Fruit fly (Drosophila melanogaster): ENCODE results near the gene CG43703.
A peak's percentile ranks its signal among the peaks of the same experiment; 100 is the strongest.

The CG43703 gene

DNA sequence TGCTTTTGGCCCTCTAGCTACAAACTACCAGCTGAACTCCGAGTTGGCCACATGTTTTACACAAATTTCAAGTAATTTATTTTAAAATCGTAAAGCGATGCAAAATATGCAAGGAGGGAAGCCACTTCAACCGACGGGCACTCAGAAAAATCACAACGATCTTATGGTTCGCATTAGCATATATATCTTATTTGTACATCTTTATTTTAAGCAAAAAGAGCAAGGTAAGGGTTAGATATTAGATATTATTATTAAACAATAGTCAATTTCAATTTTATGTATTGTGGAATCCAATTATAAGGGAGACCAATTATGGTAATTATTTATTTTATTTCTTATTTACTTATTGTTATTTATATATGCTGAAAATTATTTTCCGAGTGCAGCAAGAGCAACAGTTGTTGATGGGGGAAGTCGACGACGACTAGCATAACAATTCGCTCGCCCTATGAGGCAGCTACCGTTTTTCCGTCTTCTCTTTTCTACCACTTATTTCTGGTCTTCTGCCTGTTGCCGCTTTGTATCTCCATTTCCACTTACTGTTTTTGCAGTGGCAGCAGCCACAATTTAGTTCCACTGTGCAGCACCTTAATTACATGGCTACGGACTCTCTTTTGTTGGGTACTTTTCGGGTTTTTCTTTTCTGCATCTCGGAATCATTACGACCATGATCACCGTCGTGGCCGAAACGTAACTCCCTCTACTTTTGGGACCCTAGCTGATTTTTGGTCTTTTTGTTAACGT, 4.6 kb downstream of the CG43703 start (continued):
- TF ChIP-seq Meics (GFP tag; optimal IDR thresholded peaks at IDR 0.05) (peak; percentile 11), CG7271 (tag; optimal IDR thresholded peaks at IDR 0.05) (no peak), trem (tag; optimal IDR thresholded peaks at IDR 0.05) (peak; percentile 72), dati (GFP tag; IDR thresholded peaks at IDR 0.05) (no peak), BtbVII (GFP tag; optimal IDR thresholded peaks at IDR 0.05) (no peak), B-H1 (GFP tag; IDR thresholded peaks at IDR 0.05) (no peak), CG31365 (tag; optimal IDR thresholded peaks at IDR 0.05) (no peak), CG7357 (GFP tag; IDR thresholded peaks at IDR 0.05) (no peak), CG4424 (GFP tag; optimal IDR thresholded peaks at IDR 0.05) (peak; percentile 72), dysf (GFP tag; IDR thresholded peaks at IDR 0.05) (0 out of 3 replicates have a peak, but pooled peaks have one; percentile 46), CG3838 (GFP tag; optimal IDR thresholded peaks at IDR 0.05) (no peak), CG14710 (tag; optimal IDR thresholded peaks at IDR 0.05) (peak; percentile 76), B-H2 (GFP tag; optimal IDR thresholded peaks at IDR 0.05) (no peak), yki (optimal IDR thresholded peaks at IDR 0.05) (no peak), tap (tag; optimal IDR thresholded peaks at IDR 0.05) (peak; percentile 42), Dref (GFP tag; IDR thresholded peaks at IDR 0.05) (no peak), usp (GFP tag; optimal IDR thresholded peaks at IDR 0.05) (no peak), sens-2 (GFP tag; IDR thresholded peaks at IDR 0.05) (no peak), CG2120 (GFP tag; optimal IDR thresholded peaks at IDR 0.05) (no peak), Camta (GFP tag; optimal IDR thresholded peaks at IDR 0.05) (no peak), Dbx (GFP tag; IDR thresholded peaks at IDR 0.05) (no peak), tup (GFP tag; optimal IDR thresholded peaks at IDR 0.05) (no peak), Ets65A (GFP tag) (peak; percentile 33), lola (GFP tag; optimal IDR thresholded peaks at IDR 0.05) (peak in 1 of 3 experiments; percentile 78), Xbp1 (GFP tag; optimal IDR thresholded peaks at IDR 0.05) (peak; percentile 54), prd (optimal IDR thresholded peaks at IDR 0.05) (no peak), prd (GFP tag; IDR thresholded peaks at IDR 0.05) (no peak; the same call in 1 of the 3 replicates), zf30C (GFP tag; optimal IDR thresholded peaks at IDR 0.05) (peak; percentile 70), Atf6 (GFP tag; IDR thresholded peaks at IDR 0.05) (no peak), Sin3A (optimal IDR thresholded peaks at IDR 0.05) (no peak), HLH3B (GFP tag; IDR thresholded peaks at IDR 0.05) (peak; percentile 45; the same call in 1 of the 2 replicates), CG10431 (GFP tag; optimal IDR thresholded peaks at IDR 0.05) (no peak), CHES-1-like (GFP tag; optimal IDR thresholded peaks at IDR 0.05) (no peak), Poxn (GFP tag; IDR thresholded peaks at IDR 0.05) (no peak), crol (GFP tag; IDR thresholded peaks at IDR 0.05) (no peak), HLH4C (GFP tag; IDR thresholded peaks at IDR 0.05; ENCODE audit: partially characterized antibody) (no peak), CG9437 (GFP tag; optimal IDR thresholded peaks at IDR 0.05) (peak; percentile 14), CG18599 (GFP tag; optimal IDR thresholded peaks at IDR 0.05) (no peak), CG17612 (GFP tag; IDR thresholded peaks at IDR 0.05) (no peak), CG34376 (GFP tag; optimal IDR thresholded peaks at IDR 0.05) (no peak), CG12236 (GFP tag; optimal IDR thresholded peaks at IDR 0.05) (no peak), unpg (GFP tag; optimal IDR thresholded peaks at IDR 0.05) (peak; percentile 65), CG4854 (GFP tag; optimal IDR thresholded peaks at IDR 0.05) (no peak), ssp (GFP tag; IDR thresholded peaks at IDR 0.05) (no peak), CG1602 (GFP tag; optimal IDR thresholded peaks at IDR 0.05) (peak; percentile 18), fru (optimal IDR thresholded peaks at IDR 0.05) (no peak), oc (tag; optimal IDR thresholded peaks at IDR 0.05) (peak; percentile 27), Nf-YA (GFP tag; IDR thresholded peaks at IDR 0.05) (no peak), dmrt11E (tag; optimal IDR thresholded peaks at IDR 0.05) (peak; percentile 79), klu (GFP tag; IDR thresholded peaks at IDR 0.05) (no peak), nerfin-2 (GFP tag; IDR thresholded peaks at IDR 0.05; ENCODE audit: partially characterized antibody) (no peak), kah (GFP tag; optimal IDR thresholded peaks at IDR 0.05) (no peak)

Data from whole organism, embryonic.